Worm (Caenorhabditis elegans) whole organism, mixed stage, embryonic: Measurements from ENCODE around the gene srx-46.
A peak's percentile ranks its signal among the peaks of the same experiment; 100 is the strongest.

ENCODE experiments used
- M03D4.4 ChIP-seq: sonication (generic microtip); optimal IDR thresholded peaks from 2 replicates; lab custom pipeline; 2017; ENCODE audit warnings: mild to moderate bottlenecking, missing genetic modification characterization, missing compliant biosample characterization
- bed-3 ChIP-seq: fragments of 200-800 bp; sonication (Bioruptor generic); optimal IDR thresholded peaks from 3 replicates; lab custom pipeline; 2018; ENCODE audit warnings: mild to moderate bottlenecking, missing genetic modification characterization, moderate library complexity, missing compliant biosample characterization
- ceh-83 ChIP-seq: fragments of 200-800 bp; sonication (Bioruptor generic); optimal IDR thresholded peaks from 2 replicates; lab custom pipeline; 2018; ENCODE audit warnings: mild to moderate bottlenecking, missing genetic modification characterization, missing compliant biosample characterization
- ces-1 ChIP-seq: fragments of 150-350 bp; optimal IDR thresholded peaks from 2 replicates; lab custom pipeline; 2014; ENCODE audit warnings: missing biosample characterization, missing genetic modification reagents, missing genetic modification characterization
- elt-1 ChIP-seq: sonication (generic microtip); optimal IDR thresholded peaks from 2 replicates; lab custom pipeline; 2017; ENCODE audit warnings: missing genetic modification characterization, mild to moderate bottlenecking, missing compliant biosample characterization, antibody characterized with exemption, moderate library complexity, borderline replicate concordance; ENCODE audit not compliant: insufficient read depth
- elt-3 ChIP-seq: fragments of 150-350 bp; optimal IDR thresholded peaks from 2 replicates; lab custom pipeline; 2014; ENCODE audit warnings: missing biosample characterization, missing genetic modification characterization
- flh-1 ChIP-seq: fragments of 200-800 bp; sonication (Bioruptor generic); optimal IDR thresholded peaks from 2 replicates; lab custom pipeline; 2018; ENCODE audit warnings: mild to moderate bottlenecking, missing genetic modification characterization, moderate library complexity, missing compliant biosample characterization
- ham-2 ChIP-seq: fragments of 200-800 bp; sonication (Bioruptor generic); optimal IDR thresholded peaks from 2 replicates; lab custom pipeline; 2018; ENCODE audit warnings: mild to moderate bottlenecking, missing genetic modification characterization, missing compliant biosample characterization
- lin-13 ChIP-seq: fragments of 150-350 bp; optimal IDR thresholded peaks from 2 replicates; lab custom pipeline; 2014; ENCODE audit warnings: missing biosample characterization, missing genetic modification characterization
- lin-32 ChIP-seq: fragments of 200-800 bp; sonication (Bioruptor generic); optimal IDR thresholded peaks from 2 replicates; lab custom pipeline; 2018; ENCODE audit warnings: mild to moderate bottlenecking, missing genetic modification characterization, missing compliant biosample characterization
- mab-5 ChIP-seq: fragments of 150-350 bp; optimal IDR thresholded peaks from 2 replicates; lab custom pipeline; 2014; ENCODE audit warnings: missing biosample characterization, missing genetic modification characterization
- mep-1 ChIP-seq: fragments of 150-350 bp; optimal IDR thresholded peaks from 2 replicates; lab custom pipeline; 2017; ENCODE audit warnings: missing biosample characterization, missing genetic modification reagents, missing genetic modification characterization, inconsistent platforms
- nhr-12 ChIP-seq: fragments of 150-350 bp; optimal IDR thresholded peaks from 2 replicates; lab custom pipeline; 2014; ENCODE audit warnings: missing biosample characterization, missing genetic modification characterization
- nhr-2 ChIP-seq: fragments of 150-350 bp; optimal IDR thresholded peaks from 2 replicates; lab custom pipeline; 2014; ENCODE audit warnings: missing biosample characterization, missing genetic modification characterization
- nhr-237 ChIP-seq: fragments of 150-350 bp; optimal IDR thresholded peaks from 2 replicates; lab custom pipeline; 2014; ENCODE audit warnings: missing biosample characterization, missing genetic modification characterization
- nhr-28 ChIP-seq: fragments of 150-350 bp; optimal IDR thresholded peaks from 2 replicates; lab custom pipeline; 2014; ENCODE audit warnings: missing biosample characterization, missing genetic modification characterization
- nhr-76 ChIP-seq: sonication (generic microtip); optimal IDR thresholded peaks from 2 replicates; lab custom pipeline; 2017; ENCODE audit warnings: missing biosample characterization, missing genetic modification characterization
- pha-4 ChIP-seq: fragments of 150-350 bp; optimal IDR thresholded peaks from 2 replicates; lab custom pipeline; 2018; ENCODE audit warnings: missing biosample characterization, missing genetic modification reagents, missing genetic modification characterization
- sem-2 ChIP-seq: fragments of 200-800 bp; sonication (Bioruptor generic); optimal IDR thresholded peaks from 2 replicates; lab custom pipeline; 2018; ENCODE audit warnings: mild to moderate bottlenecking, missing genetic modification characterization, missing compliant biosample characterization
- sptf-1 ChIP-seq: sonication (generic microtip); optimal IDR thresholded peaks from 2 replicates; lab custom pipeline; 2017; ENCODE audit warnings: mild to moderate bottlenecking, missing genetic modification characterization, moderate library complexity, missing compliant biosample characterization
- tbx-8 ChIP-seq: fragments of 200-800 bp; sonication (Bioruptor generic); optimal IDR thresholded peaks from 2 replicates; lab custom pipeline; 2018; ENCODE audit warnings: mild to moderate bottlenecking, missing genetic modification characterization, moderate library complexity, missing compliant biosample characterization
- unc-120 ChIP-seq: sonication (generic microtip); optimal IDR thresholded peaks from 2 replicates; lab custom pipeline; 2017; ENCODE audit warnings: missing genetic modification characterization, missing compliant biosample characterization; ENCODE audit not compliant: poor library complexity, severe bottlenecking
- unc-62 ChIP-seq: fragments of 150-350 bp; optimal IDR thresholded peaks from 2 replicates; lab custom pipeline; 2014; ENCODE audit warnings: missing biosample characterization, missing genetic modification reagents, missing genetic modification characterization
- zip-8 ChIP-seq: fragments of 150-350 bp; optimal IDR thresholded peaks from 2 replicates; lab custom pipeline; 2014; ENCODE audit warnings: missing biosample characterization, missing genetic modification characterization
- ztf-11 ChIP-seq: fragments of 150-350 bp; optimal IDR thresholded peaks from 2 replicates; lab custom pipeline; 2014; ENCODE audit warnings: missing biosample characterization, missing genetic modification characterization

The srx-46 gene

ce11 chrV:9352947-9353346 lies at the start of gene srx-46:
srx-46 (plus strand) TSS chrV:9353247.
- no peak for TF ChIP-seq ztf-11 (tag; lab: Kevin White, UChicago)
- TF ChIP-seq zip-8 (tag; lab: Kevin White, UChicago): no peak
- no peak for TF ChIP-seq nhr-2 (tag; lab: Kevin White, UChicago)
- no peak for TF ChIP-seq unc-120 (tag; lab: Kevin White, UChicago)
- no peak for TF ChIP-seq ceh-83
- no peak for TF ChIP-seq mep-1 (tag; lab: Kevin White, UChicago)
- TF ChIP-seq flh-1 (GFP tag; lab: Kevin White, UChicago): no peak
- TF ChIP-seq elt-3 (tag; lab: Kevin White, UChicago): no peak
- no peak for TF ChIP-seq tbx-8 (GFP tag; lab: Kevin White, UChicago)
- no peak for TF ChIP-seq unc-62 (GFP tag; lab: Kevin White, UChicago)
- no peak for TF ChIP-seq ces-1
- no peak for TF ChIP-seq nhr-28 (tag; lab: Kevin White, UChicago)

DNA sequence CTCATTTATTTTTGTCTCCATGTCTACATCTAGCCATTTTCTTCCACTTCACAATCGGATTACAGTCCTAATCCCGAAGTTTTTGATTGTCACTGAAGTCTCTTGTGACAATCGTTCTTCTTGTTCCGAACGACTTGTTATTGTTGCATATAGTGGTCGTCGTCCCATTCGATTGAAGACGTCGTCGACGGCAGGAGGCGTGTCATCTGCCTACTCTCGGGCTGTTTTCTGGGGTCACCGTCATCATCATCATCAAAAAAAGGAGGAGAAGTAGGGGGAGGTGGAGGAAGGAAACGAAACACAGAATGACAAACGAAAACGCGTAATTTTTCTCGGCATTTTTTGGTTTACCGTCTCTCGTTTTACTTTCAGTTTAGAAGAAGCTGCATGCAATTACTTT lies 47.9 kb upstream of the srx-46 start, which contains the start of gene F44A2.3:
F44A2.3 (plus strand) TSS at position 301 of the 400 bp plus-strand sequence.
- TF ChIP-seq unc-62 (GFP tag; lab: Kevin White, UChicago): no peak
- TF ChIP-seq nhr-2 (tag; lab: Kevin White, UChicago): no peak

DNA sequence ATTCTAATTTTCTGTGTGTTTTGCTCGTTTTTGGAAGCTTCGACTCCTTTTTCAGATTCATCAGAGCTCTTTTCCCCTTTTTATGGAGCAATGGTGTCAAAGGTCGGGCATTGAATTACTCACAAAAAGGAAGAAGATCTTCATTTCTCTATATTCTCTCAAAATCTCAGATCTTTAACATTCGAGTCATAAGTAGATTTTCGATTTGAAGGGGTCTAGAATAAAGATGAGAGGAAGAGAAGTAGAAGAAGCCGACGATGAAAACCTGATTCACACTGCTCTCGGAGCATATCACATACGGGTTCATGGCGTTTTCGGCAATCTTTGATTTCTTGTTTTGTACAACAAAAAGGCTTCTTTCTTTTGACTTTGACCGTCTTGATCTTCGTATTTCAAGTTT lies 40.7 kb upstream of the srx-46 start:
- no peak for TF ChIP-seq ztf-11 (tag; lab: Kevin White, UChicago)
- peak; percentile 2 for TF ChIP-seq ces-1

- no peak for TF ChIP-seq zip-8 (tag; lab: Kevin White, UChicago)
Measured at ce11 chrV:9314408-9314807, 38.6 kb upstream of the srx-46 start.

- TF ChIP-seq ces-1 (peak; percentile 38), sem-2 (GFP tag; lab: Kevin White, UChicago) (no peak)
Measured at ce11 chrV:9316970-9317369, 36.1 kb upstream of the srx-46 start.

- TF ChIP-seq elt-3 (tag; lab: Kevin White, UChicago) (no peak), bed-3 (GFP tag; lab: Kevin White, UChicago) (peak; percentile 5), lin-32 (GFP tag; lab: Kevin White, UChicago) (no peak), unc-120 (tag; lab: Kevin White, UChicago) (peak; percentile 58), sptf-1 (tag; lab: Kevin White, UChicago) (peak; percentile 57), elt-1 (tag; lab: Kevin White, UChicago) (no peak), nhr-12 (tag; lab: Kevin White, UChicago) (no peak), ceh-83 (peak; percentile 40), nhr-76 (tag; lab: Kevin White, UChicago) (no peak), ham-2 (GFP tag; lab: Kevin White, UChicago) (no peak), M03D4.4 (peak; percentile 6), tbx-8 (GFP tag; lab: Kevin White, UChicago) (no peak), pha-4 (tag; lab: Kevin White, UChicago) (no peak), sem-2 (GFP tag; lab: Kevin White, UChicago) (no peak), mep-1 (tag; lab: Kevin White, UChicago) (no peak), flh-1 (GFP tag; lab: Kevin White, UChicago) (no peak), mab-5 (tag; lab: Kevin White, UChicago) (no peak), lin-13 (tag; lab: Kevin White, UChicago) (no peak), nhr-2 (tag; lab: Kevin White, UChicago) (no peak)
Measured at ce11 chrV:9318046-9318445, 35.0 kb upstream of the srx-46 start, which contains the start of gene kvs-3. kvs-3 (plus strand) TSS chrV:9318311.

DNA sequence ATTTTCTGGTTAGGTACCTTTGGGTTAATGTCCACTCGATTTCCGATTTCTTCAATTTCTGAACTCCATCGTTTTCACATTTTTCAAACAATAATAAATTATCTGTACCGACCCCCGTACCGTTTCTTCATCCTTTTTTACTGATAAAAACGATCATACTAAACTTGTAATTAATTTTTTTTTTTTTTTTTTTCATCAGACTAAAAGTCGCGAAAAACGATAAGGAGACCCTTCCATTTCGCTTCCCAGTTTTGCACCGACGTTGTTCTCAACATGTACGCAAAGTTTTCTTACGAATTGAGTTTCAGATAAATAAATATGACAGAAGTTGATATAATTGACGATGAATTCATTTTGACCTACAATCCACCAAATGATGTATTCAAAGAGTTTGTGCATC lies 31.9 kb upstream of the srx-46 start, which contains the start of gene F44A2.7:
F44A2.7 (plus strand) TSS at position 301 of the 400 bp plus-strand sequence.
- TF ChIP-seq nhr-76 (tag; lab: Kevin White, UChicago) (no peak), bed-3 (GFP tag; lab: Kevin White, UChicago) (no peak), nhr-237 (no peak), lin-32 (GFP tag; lab: Kevin White, UChicago) (no peak), zip-8 (tag; lab: Kevin White, UChicago) (no peak), unc-62 (GFP tag; lab: Kevin White, UChicago) (no peak), nhr-12 (tag; lab: Kevin White, UChicago) (no peak)
